Worm (Caenorhabditis elegans) whole organism, mixed stage, embryonic: ENCODE data around the gene nas-25.

Source experiments
- bed-3 ChIP-seq: fragments of 200-800 bp; sonication (Bioruptor generic); optimal IDR thresholded peaks from 3 replicates; lab custom pipeline; 2018; ENCODE audit warnings: mild to moderate bottlenecking, missing genetic modification characterization, moderate library complexity, missing compliant biosample characterization
- blmp-1 ChIP-seq: fragments of 150-350 bp; optimal IDR thresholded peaks from 2 replicates; lab custom pipeline; 2014; ENCODE audit warnings: missing biosample characterization, missing genetic modification characterization
- ces-1 ChIP-seq: fragments of 150-350 bp; optimal IDR thresholded peaks from 2 replicates; lab custom pipeline; 2014; ENCODE audit warnings: missing biosample characterization, missing genetic modification reagents, missing genetic modification characterization
- cnd-1 ChIP-seq: fragments of 200-800 bp; sonication (Bioruptor generic); optimal IDR thresholded peaks from 2 replicates; lab custom pipeline; 2018; ENCODE audit warnings: mild to moderate bottlenecking, missing genetic modification characterization, missing compliant biosample characterization
- elt-3 ChIP-seq: fragments of 150-350 bp; optimal IDR thresholded peaks from 2 replicates; lab custom pipeline; 2014; ENCODE audit warnings: missing biosample characterization, missing genetic modification characterization
- flh-1 ChIP-seq: fragments of 200-800 bp; sonication (Bioruptor generic); optimal IDR thresholded peaks from 2 replicates; lab custom pipeline; 2018; ENCODE audit warnings: mild to moderate bottlenecking, missing genetic modification characterization, moderate library complexity, missing compliant biosample characterization
- nhr-237 ChIP-seq: fragments of 150-350 bp; optimal IDR thresholded peaks from 2 replicates; lab custom pipeline; 2014; ENCODE audit warnings: missing biosample characterization, missing genetic modification characterization
- pha-4 ChIP-seq: fragments of 150-350 bp; optimal IDR thresholded peaks from 2 replicates; lab custom pipeline; 2018; ENCODE audit warnings: missing biosample characterization, missing genetic modification reagents, missing genetic modification characterization
- ztf-11 ChIP-seq: fragments of 150-350 bp; optimal IDR thresholded peaks from 2 replicates; lab custom pipeline; 2014; ENCODE audit warnings: missing biosample characterization, missing genetic modification characterization

- no peak for TF ChIP-seq blmp-1 (tag; lab: Kevin White, UChicago)
- no peak for TF ChIP-seq nhr-237 (tag; lab: Kevin White, UChicago)
- TF ChIP-seq pha-4, result no peak
- no peak for TF ChIP-seq ztf-11 (tag; lab: Kevin White, UChicago)
- TF ChIP-seq elt-3, result no peak
- no peak for TF ChIP-seq flh-1
- no peak for TF ChIP-seq ces-1
- TF ChIP-seq cnd-1, result no peak
- TF ChIP-seq bed-3 (GFP tag; lab: Kevin White, UChicago), result no peak
Measured at ce11 chrII:8806921-8807320, 18.9 kb upstream of the nas-25 start, which contains the start of gene pho-13.
